Worm (Caenorhabditis elegans): Measurements from ENCODE around the gene srtx-1.
A peak's percentile ranks its signal among the peaks of the same experiment; 100 is the strongest.

Gene srtx-1

DNA sequence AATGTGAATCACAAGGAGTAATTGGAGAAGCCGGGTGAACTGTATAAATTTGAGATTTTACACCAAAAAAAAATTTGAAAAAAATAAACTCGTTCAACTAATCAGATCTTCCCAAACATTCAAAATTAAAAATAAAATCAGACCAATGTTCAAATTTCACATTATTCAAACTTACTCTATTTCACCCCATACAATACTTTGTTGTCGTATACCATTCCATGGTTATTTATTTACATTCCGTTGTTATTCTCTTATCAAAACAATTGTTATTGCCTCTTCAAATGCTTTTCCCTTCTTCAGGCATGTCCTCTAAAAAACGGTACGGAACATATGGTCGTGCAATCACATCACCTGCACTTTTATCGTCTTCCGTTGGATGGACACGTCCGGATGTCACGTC, 3.2 kb downstream of the srtx-1 start, which contains the start of gene unc-82:
Gene unc-82 (plus strand): TSS at position 301 of the 400 bp plus-strand sequence.
- TF ChIP-seq nhr-47 (tag; optimal IDR thresholded peaks at IDR 0.05): no peak
- TF ChIP-seq ceh-90 (tag; optimal IDR thresholded peaks at IDR 0.05): no peak
- no peak for TF ChIP-seq nhr-84 (tag; optimal IDR thresholded peaks at IDR 0.05)
- TF ChIP-seq unc-98 (GFP tag; IDR thresholded peaks at IDR 0.05): no peak
- TF ChIP-seq mep-1 (tag; optimal IDR thresholded peaks at IDR 0.05): no peak
- TF ChIP-seq irx-1 (tag; optimal IDR thresholded peaks at IDR 0.05): no peak
- TF ChIP-seq zag-1 (tag; optimal IDR thresholded peaks at IDR 0.05): no peak
- no peak for TF ChIP-seq ceh-88 (GFP tag; IDR thresholded peaks at IDR 0.05)
- TF ChIP-seq pax-3 (tag; optimal IDR thresholded peaks at IDR 0.05): no peak
- no peak for TF ChIP-seq elt-2 (tag; optimal IDR thresholded peaks at IDR 0.05)
- no peak for TF ChIP-seq nhr-237 (tag; optimal IDR thresholded peaks at IDR 0.05)
- no peak for TF ChIP-seq vab-15 (tag; optimal IDR thresholded peaks at IDR 0.05)
- TF ChIP-seq ama-1 (optimal IDR thresholded peaks at IDR 0.05): no peak
- no peak for TF ChIP-seq unc-130 (tag; optimal IDR thresholded peaks at IDR 0.05)
- TF ChIP-seq Y116A8C.19 (tag; optimal IDR thresholded peaks at IDR 0.05; ENCODE audit: borderline replicate concordance): no peak

ce11 chrIV:7426055-7426454, 5.0 kb downstream of the srtx-1 start:
- TF ChIP-seq nhr-71 (tag; optimal IDR thresholded peaks at IDR 0.05): peak; percentile 65
- TF ChIP-seq isw-1 (GFP tag; IDR thresholded peaks at IDR 0.05): no peak
- peak; percentile 91 for TF ChIP-seq lin-14 (GFP tag; optimal IDR thresholded peaks at IDR 0.05)
- TF ChIP-seq unc-130 (tag; optimal IDR thresholded peaks at IDR 0.05): peak; percentile 33
- peak; percentile 14 for TF ChIP-seq tbx-2 (tag; optimal IDR thresholded peaks at IDR 0.05)
- no peak for TF ChIP-seq ama-1 (optimal IDR thresholded peaks at IDR 0.05)
- TF ChIP-seq nhr-19 (GFP tag; conservative IDR thresholded peaks at IDR 0.05): peak; percentile 47
- TF ChIP-seq dsc-1 (tag; optimal IDR thresholded peaks at IDR 0.05): no peak
- no peak for TF ChIP-seq jun-1 (tag; optimal IDR thresholded peaks at IDR 0.05)
- no peak for TF ChIP-seq zag-1 (tag; optimal IDR thresholded peaks at IDR 0.05)
- TF ChIP-seq nhr-20 (tag; optimal IDR thresholded peaks at IDR 0.05): peak; percentile 31
- TF ChIP-seq fkh-4 (tag; optimal IDR thresholded peaks at IDR 0.05; ENCODE audit: borderline replicate concordance): no peak
- peak; percentile 47 for TF ChIP-seq snu-23 (GFP tag; optimal IDR thresholded peaks at IDR 0.05)
- peak in 1 of 2 experiments; percentile 53 for TF ChIP-seq lsy-2 (tag; optimal IDR thresholded peaks at IDR 0.05)
- peak; percentile 72 for TF ChIP-seq rnt-1 (tag; optimal IDR thresholded peaks at IDR 0.05)
- TF ChIP-seq nhr-237 (tag; optimal IDR thresholded peaks at IDR 0.05): no peak

- TF ChIP-seq dsc-1 (tag; optimal IDR thresholded peaks at IDR 0.05) (peak; percentile 1), sox-4 (tag; optimal IDR thresholded peaks at IDR 0.05) (no peak), Y116A8C.19 (tag; optimal IDR thresholded peaks at IDR 0.05; ENCODE audit: borderline replicate concordance) (no peak), rnt-1 (tag; optimal IDR thresholded peaks at IDR 0.05) (peak; percentile 55), F16B12.6 (tag; optimal IDR thresholded peaks at IDR 0.05) (no peak), lin-13 (GFP tag; optimal IDR thresholded peaks at IDR 0.05) (no peak), efl-1 (optimal IDR thresholded peaks at IDR 0.05) (no peak), efl-1 (GFP tag; optimal IDR thresholded peaks at IDR 0.05 in 1 of 2) (peak in 1 of 2 experiments; percentile 79), unc-130 (tag; optimal IDR thresholded peaks at IDR 0.05) (peak; percentile 10), lsy-2 (tag; optimal IDR thresholded peaks at IDR 0.05) (peak; percentile 6 to 33)
Observed at ce11 chrIV:7428347-7428746, 7.3 kb downstream of the srtx-1 start.

DNA sequence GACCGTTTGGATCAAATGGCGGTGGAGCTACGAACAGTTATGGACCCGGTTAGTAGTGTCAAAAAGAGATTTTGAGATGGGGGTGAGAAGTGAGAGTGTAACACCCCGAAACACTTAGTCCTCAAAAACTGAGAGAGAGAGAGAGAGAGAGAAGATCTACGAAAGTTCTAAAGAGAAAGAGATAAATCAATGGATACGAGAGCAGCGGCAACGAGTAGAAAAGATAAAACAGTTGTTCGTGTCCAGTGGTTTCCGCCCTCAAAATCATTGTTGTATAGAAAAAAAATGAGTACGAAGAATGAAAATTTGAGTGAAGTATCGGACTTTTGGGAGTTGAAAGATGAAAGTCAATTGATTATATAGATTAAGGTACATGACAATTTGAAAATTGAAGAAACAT, 8.0 kb downstream of the srtx-1 start:
- TF ChIP-seq unc-130 (tag; optimal IDR thresholded peaks at IDR 0.05) (peak; percentile 37), lsy-2 (tag; optimal IDR thresholded peaks at IDR 0.05) (peak in 1 of 2 experiments; percentile 39), nhr-12 (tag; optimal IDR thresholded peaks at IDR 0.05) (no peak), zag-1 (tag; optimal IDR thresholded peaks at IDR 0.05) (no peak), lin-14 (GFP tag; optimal IDR thresholded peaks at IDR 0.05) (peak; percentile 78), rnt-1 (tag; optimal IDR thresholded peaks at IDR 0.05) (peak; percentile 82), fkh-10 (GFP tag; optimal IDR thresholded peaks at IDR 0.05) (no peak), lin-39 (tag; optimal IDR thresholded peaks at IDR 0.05) (peak; percentile 44), zip-4 (GFP tag; optimal IDR thresholded peaks at IDR 0.05) (no peak), nhr-71 (tag; optimal IDR thresholded peaks at IDR 0.05) (peak; percentile 54), nhr-19 (GFP tag; conservative IDR thresholded peaks at IDR 0.05) (peak; percentile 17; the same call in 1 of the 2 replicates)

Data from whole organism, L1 larva.